Fruit fly (Drosophila melanogaster): ENCODE data around the gene indra.

The indra gene

dm6 chr3L:1319097-1319725 is 23.0 kb downstream of the indra start (continued):
- TF ChIP-seq Kr (GFP tag; optimal IDR thresholded peaks at IDR 0.05) (no peak), CG10267 (tag; optimal IDR thresholded peaks at IDR 0.05) (peak; percentile 21), Hr78 (GFP tag; optimal IDR thresholded peaks at IDR 0.05) (no peak), aop (GFP tag; IDR thresholded peaks at IDR 0.05) (peak; percentile 62; the same call in 1 of the 2 replicates), CG10274 (GFP tag; optimal IDR thresholded peaks at IDR 0.05) (peak; percentile 10), nom (GFP tag; optimal IDR thresholded peaks at IDR 0.05) (peak; percentile 72), pzg (GFP tag; optimal IDR thresholded peaks at IDR 0.05) (no peak), CG12769 (tag; optimal IDR thresholded peaks at IDR 0.05) (peak; percentile 69), CG14441 (GFP tag; IDR thresholded peaks at IDR 0.05) (peak; percentile 80), ATbp (GFP tag; optimal IDR thresholded peaks at IDR 0.05) (peak; percentile 87), CG43689 (GFP tag; IDR thresholded peaks at IDR 0.05) (peak; percentile 30; the same call in 1 of the 2 replicates), ac (GFP tag; optimal IDR thresholded peaks at IDR 0.05) (no peak), CG7556 (GFP tag; optimal IDR thresholded peaks at IDR 0.05) (peak; percentile 66), Bgb (GFP tag; IDR thresholded peaks at IDR 0.05; ENCODE audit: partially characterized antibody) (no peak), unpg (GFP tag; optimal IDR thresholded peaks at IDR 0.05) (peak; percentile 81), CG11085 (GFP tag; IDR thresholded peaks at IDR 0.05) (no peak), dmrt99B (tag; optimal IDR thresholded peaks at IDR 0.05) (peak; percentile 92), CG14710 (tag; optimal IDR thresholded peaks at IDR 0.05) (peak; percentile 73), Sox102F (GFP tag; optimal IDR thresholded peaks at IDR 0.05) (peak; percentile 93), sim (GFP tag; IDR thresholded peaks at IDR 0.05) (peak; percentile 54; the same call in 1 of the 2 replicates), CG3995 (GFP tag; optimal IDR thresholded peaks at IDR 0.05) (no peak), repo (GFP tag; optimal IDR thresholded peaks at IDR 0.05) (peak; percentile 25), gsb-n (tag; optimal IDR thresholded peaks at IDR 0.05) (no peak), chinmo (GFP tag; IDR thresholded peaks at IDR 0.05; ENCODE audit: partially characterized antibody) (no peak), CG10959 (GFP tag; IDR thresholded peaks at IDR 0.05) (peak; percentile 75), CG17361 (GFP tag; IDR thresholded peaks at IDR 0.05) (peak; percentile 79), Hsf (GFP tag; optimal IDR thresholded peaks at IDR 0.05) (peak; percentile 84), CG7372 (GFP tag; IDR thresholded peaks at IDR 0.05) (0 out of 2 replicates have a peak, but pooled peaks have one; percentile 39), cad (GFP tag; optimal IDR thresholded peaks at IDR 0.05) (no peak), CG8765 (GFP tag; IDR thresholded peaks at IDR 0.05) (no peak; the same call in 1 of the 2 replicates), GATAe (GFP tag; conservative IDR thresholded peaks at IDR 0.05) (no peak), tna (GFP tag; IDR thresholded peaks at IDR 0.05; ENCODE audit: partially characterized antibody) (0 out of 2 replicates have a peak, but pooled peaks have one; percentile 12), stc (GFP tag; IDR thresholded peaks at IDR 0.05) (peak; percentile 88), amos (GFP tag; IDR thresholded peaks at IDR 0.05; ENCODE audit: partially characterized antibody) (no peak), Lpt (GFP tag; optimal IDR thresholded peaks at IDR 0.05) (no peak), dysf (GFP tag; IDR thresholded peaks at IDR 0.05) (peak; percentile 68; the same call in 2 of the 3 replicates), cato (GFP tag; optimal IDR thresholded peaks at IDR 0.05; ENCODE audit: borderline replicate concordance) (peak; percentile 58), Nf-YB (GFP tag; optimal IDR thresholded peaks at IDR 0.05) (peak; percentile 38), prd (optimal IDR thresholded peaks at IDR 0.05) (no peak), prd (GFP tag; IDR thresholded peaks at IDR 0.05) (peak; percentile 85), Sox100B (GFP tag; optimal IDR thresholded peaks at IDR 0.05) (peak; percentile 75), MBD-R2 (GFP tag; IDR thresholded peaks at IDR 0.05) (no peak), kah (GFP tag; optimal IDR thresholded peaks at IDR 0.05) (peak; percentile 64), B-H2 (GFP tag; optimal IDR thresholded peaks at IDR 0.05) (no peak), CG12219 (GFP tag; optimal IDR thresholded peaks at IDR 0.05) (peak; percentile 76), CG1792 (GFP tag; optimal IDR thresholded peaks at IDR 0.05) (peak; percentile 52), Hmx (GFP tag; optimal IDR thresholded peaks at IDR 0.05) (no peak), ro (GFP tag; IDR thresholded peaks at IDR 0.05) (peak; percentile 45; the same call in 1 of the 2 replicates), CG30020 (tag; optimal IDR thresholded peaks at IDR 0.05) (no peak)

Data from whole organism, embryonic.